Fruit fly (Drosophila melanogaster): ENCODE results near the gene Pp1-87B.

dm6 chr3R:12442601-12443533 is 17.1 kb upstream of the Pp1-87B start:
- TF ChIP-seq psq (optimal IDR thresholded peaks at IDR 0.05) (no peak), Dll (optimal IDR thresholded peaks at IDR 0.05) (no peak)

Data from whole organism.